Worm (Caenorhabditis elegans) whole organism, L2 larva: Measurements from ENCODE around the gene pid-1.

Experiments
- ama-1 ChIP-seq: fragments of 150-350 bp; optimal IDR thresholded peaks from 2 replicates; lab custom pipeline; 2018; ENCODE audit warnings: inconsistent platforms
- ceh-82 ChIP-seq: fragments of 150-350 bp; optimal IDR thresholded peaks from 2 replicates; lab custom pipeline; 2014; ENCODE audit warnings: missing biosample characterization, missing genetic modification characterization
- nhr-237 ChIP-seq: fragments of 150-350 bp; optimal IDR thresholded peaks from 2 replicates; lab custom pipeline; 2014; ENCODE audit warnings: missing biosample characterization, missing genetic modification characterization
- snpc-4 ChIP-seq: fragments of 150-350 bp; optimal IDR thresholded peaks from 2 replicates; lab custom pipeline; 2014; ENCODE audit warnings: missing biosample characterization, missing genetic modification characterization

DNA sequence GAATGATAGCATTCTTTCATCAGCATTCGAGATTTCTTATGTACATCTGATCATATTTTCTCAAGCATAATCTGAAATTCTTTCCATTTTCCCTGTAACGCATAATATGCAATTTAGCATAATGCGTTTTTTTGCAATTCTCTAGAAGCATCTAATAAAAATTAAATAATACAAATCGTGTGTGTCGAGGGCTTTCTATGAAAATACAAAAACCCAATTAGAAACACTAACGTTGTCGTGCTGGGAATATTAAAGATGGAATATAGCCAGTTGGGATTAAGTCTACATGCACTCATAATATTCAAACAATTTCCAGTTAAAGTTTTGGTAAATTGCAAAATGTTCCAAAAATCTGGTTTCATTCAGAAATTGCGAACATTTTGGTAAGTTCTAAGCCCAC lies 5.8 kb downstream of the pid-1 start, which contains the start of gene F18A1.1:
- TF ChIP-seq nhr-237 (tag; lab: Kevin White, UChicago) (no peak), ama-1 (lab: Kevin White, UChicago) (no peak), ceh-82 (tag; lab: Kevin White, UChicago) (no peak), snpc-4 (tag; lab: Kevin White, UChicago) (no peak)
